Worm (Caenorhabditis elegans): ENCODE data around the gene Y57G11A.5.
A peak's percentile ranks its signal among the peaks of the same experiment; 100 is the strongest.

The Y57G11A.5 gene

DNA sequence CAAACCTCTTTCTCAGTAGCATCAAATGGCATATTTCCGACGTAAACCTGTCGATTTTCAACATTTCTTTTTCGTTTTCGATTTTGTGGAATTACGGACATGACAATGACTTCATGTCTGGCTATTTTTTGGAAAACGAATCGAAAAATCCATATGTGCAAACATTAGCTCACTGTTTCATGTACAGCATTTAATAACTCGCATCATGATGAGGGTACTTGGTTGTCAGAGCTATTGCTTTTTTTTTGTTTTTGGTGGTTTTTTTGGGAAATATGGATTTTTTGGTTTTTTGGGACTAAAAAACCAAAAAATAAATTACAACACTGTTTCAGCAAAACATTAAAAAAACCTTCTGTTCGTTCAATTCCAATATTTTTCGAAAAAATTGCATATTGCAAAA is at the start of gene Y57G11A.5:
TSS of gene Y57G11A.5 (minus strand) at position 101 of the 400 bp plus-strand sequence.
- TF ChIP-seq arid-1 (GFP tag; conservative IDR thresholded peaks at IDR 0.05) (no peak), unc-62 (GFP tag; optimal IDR thresholded peaks at IDR 0.05 in 1 of 2) (peak in 1 of 2 experiments; percentile 32), unc-62 (tag; optimal IDR thresholded peaks at IDR 0.05) (no peak)

DNA sequence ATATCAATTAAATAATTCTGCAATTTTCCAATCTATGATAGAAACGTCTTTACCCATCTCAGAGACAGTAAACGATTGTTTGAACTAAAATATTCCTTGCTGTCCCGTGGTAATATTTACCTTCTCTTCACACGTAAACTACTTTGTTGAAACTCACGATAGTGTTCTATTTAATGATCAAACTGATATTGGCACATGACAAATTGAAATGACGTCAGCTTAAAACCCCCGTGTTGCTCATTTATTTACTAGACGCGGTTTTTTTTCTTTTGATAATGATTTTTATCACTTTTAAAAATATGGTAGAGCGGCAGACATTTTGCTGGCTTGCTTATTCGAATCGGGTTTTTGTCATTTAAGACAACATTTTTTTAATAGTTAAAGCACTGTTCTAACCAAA is 49.4 kb upstream of the Y57G11A.5 start:
- TF ChIP-seq ztf-7 (tag; optimal IDR thresholded peaks at IDR 0.05) (no peak), arid-1 (GFP tag; conservative IDR thresholded peaks at IDR 0.05) (no peak), spr-3 (GFP tag; optimal IDR thresholded peaks at IDR 0.05) (no peak), pqm-1 (tag; optimal IDR thresholded peaks at IDR 0.05) (peak; percentile 36), nhr-111 (GFP tag; optimal IDR thresholded peaks at IDR 0.05) (no peak), daf-19 (GFP tag; conservative IDR thresholded peaks at IDR 0.05) (no peak), php-3 (GFP tag; IDR thresholded peaks at IDR 0.05) (no peak), pha-4 (GFP tag; IDR thresholded peaks at IDR 0.05) (no peak), pha-4 (tag; optimal IDR thresholded peaks at IDR 0.05) (no peak), ceh-20 (GFP tag; IDR thresholded peaks at IDR 0.05) (no peak), saeg-2 (GFP tag; IDR thresholded peaks at IDR 0.05) (no peak), lin-39 (tag; optimal IDR thresholded peaks at IDR 0.05) (no peak), lin-1 (GFP tag; IDR thresholded peaks at IDR 0.05) (no peak), ceh-82 (tag; optimal IDR thresholded peaks at IDR 0.05) (no peak), hlh-30 (tag; optimal IDR thresholded peaks at IDR 0.05; ENCODE audit: insufficient read depth) (peak; percentile 37), ceh-28 (tag; optimal IDR thresholded peaks at IDR 0.05) (no peak), lim-7 (GFP tag; IDR thresholded peaks at IDR 0.05) (no peak), ceh-32 (tag; optimal IDR thresholded peaks at IDR 0.05; ENCODE audit: poor library complexity) (no peak), dve-1 (tag; optimal IDR thresholded peaks at IDR 0.05; ENCODE audit: insufficient read depth) (peak; percentile 73), dmd-9 (GFP tag; IDR thresholded peaks at IDR 0.05) (no peak), daf-16 (GFP tag; optimal IDR thresholded peaks at IDR 0.05) (no peak), daf-16 (tag; optimal IDR thresholded peaks at IDR 0.05) (peak; percentile 85), nhr-237 (tag; optimal IDR thresholded peaks at IDR 0.05) (no peak), nhr-28 (tag; optimal IDR thresholded peaks at IDR 0.05) (peak; percentile 31), nhr-6 (tag; optimal IDR thresholded peaks at IDR 0.05) (no peak), mxl-2 (GFP tag; conservative IDR thresholded peaks at IDR 0.05) (no peak), lin-29 (GFP tag; IDR thresholded peaks at IDR 0.05) (no peak), aly-2 (tag; optimal IDR thresholded peaks at IDR 0.05) (no peak), vab-7 (GFP tag; IDR thresholded peaks at IDR 0.05) (no peak), ceh-44 (GFP tag; IDR thresholded peaks at IDR 0.05) (no peak), rbr-2 (tag; optimal IDR thresholded peaks at IDR 0.05) (no peak), skn-1 (tag; optimal IDR thresholded peaks at IDR 0.05) (no peak), attf-4 (tag; optimal IDR thresholded peaks at IDR 0.05) (no peak), gei-8 (GFP tag; optimal IDR thresholded peaks at IDR 0.05) (no peak)

DNA sequence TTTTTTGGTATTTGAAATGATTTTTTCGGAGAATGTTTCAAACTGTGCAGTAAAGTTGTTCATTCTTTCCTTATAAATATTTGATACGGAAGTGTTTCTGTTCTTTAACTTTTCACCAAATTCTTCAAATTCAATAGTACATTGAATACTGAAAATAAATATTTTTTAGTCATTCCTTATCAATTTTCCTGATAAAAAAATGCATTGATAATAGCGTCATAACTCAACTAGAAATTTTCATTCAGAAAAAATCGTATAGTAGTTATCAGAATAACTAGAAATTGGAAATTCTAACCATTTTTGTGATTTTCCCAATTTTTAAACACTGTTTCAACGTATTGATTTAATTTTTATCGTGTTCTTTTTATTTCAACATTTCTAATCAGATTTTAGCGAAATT is 47.0 kb upstream of the Y57G11A.5 start:
- TF ChIP-seq D1046.2 (GFP tag; IDR thresholded peaks at IDR 0.05) (no peak), spr-1 (tag; optimal IDR thresholded peaks at IDR 0.05) (no peak), snpc-1.2 (GFP tag; IDR thresholded peaks at IDR 0.05) (no peak), nhr-28 (tag; optimal IDR thresholded peaks at IDR 0.05) (peak; percentile 10), ceh-28 (tag; optimal IDR thresholded peaks at IDR 0.05) (no peak), pqm-1 (tag; optimal IDR thresholded peaks at IDR 0.05) (peak; percentile 50), daf-16 (GFP tag; optimal IDR thresholded peaks at IDR 0.05) (no peak), daf-16 (tag; optimal IDR thresholded peaks at IDR 0.05) (peak; percentile 20), arid-1 (GFP tag; conservative IDR thresholded peaks at IDR 0.05) (no peak), unc-130 (GFP tag; optimal IDR thresholded peaks at IDR 0.05) (no peak)

Data from whole organism, L4 larva.